Fruit fly (Drosophila melanogaster) whole organism, embryonic: ENCODE measurements around the gene mRpL4.

Experiments used
- Adf1 ChIP-seq: fragments of 200-800 bp; sonication (Bioruptor generic); IDR thresholded peaks from 2 replicates; pipeline ENCODE4 v1.3.6; 2022; ENCODE audit warnings: missing biosample characterization, missing genetic modification characterization
- BEAF-32 ChIP-seq: fragments of 200-800 bp; sonication (Bioruptor generic); optimal IDR thresholded peaks from 3 replicates; lab custom pipeline; 2017; ENCODE audit warnings: missing biosample characterization, missing genetic modification characterization, mild to moderate bottlenecking, moderate library complexity, missing genetic modification reagents
- BtbVII ChIP-seq: fragments of 200-800 bp; sonication (Bioruptor generic); optimal IDR thresholded peaks from 3 replicates; lab custom pipeline; 2017; ENCODE audit warnings: missing biosample characterization, mild to moderate bottlenecking, missing genetic modification characterization
- CG10209 ChIP-seq: fragments of 200-800 bp; sonication (Bioruptor generic); optimal IDR thresholded peaks from 3 replicates; lab custom pipeline; 2017; ENCODE audit warnings: missing biosample characterization, mild to moderate bottlenecking, missing genetic modification characterization, missing genetic modification reagents
- CG1233 ChIP-seq: fragments of 200-800 bp; sonication (Bioruptor generic); optimal IDR thresholded peaks from 4 replicates; lab custom pipeline; 2018; ENCODE audit warnings: missing biosample characterization, mild to moderate bottlenecking, missing genetic modification characterization
- CG12769 ChIP-seq: fragments of 200-800 bp; sonication (Bioruptor generic); optimal IDR thresholded peaks from 2 replicates; lab custom pipeline; 2019; ENCODE audit warnings: missing biosample characterization, mild to moderate bottlenecking, missing genetic modification characterization, moderate library complexity
- CG13296 ChIP-seq: fragments of 200-800 bp; sonication (Bioruptor generic); optimal IDR thresholded peaks from 3 replicates; lab custom pipeline; 2018; ENCODE audit warnings: missing biosample characterization, mild to moderate bottlenecking, missing genetic modification characterization
- CG13775 ChIP-seq: fragments of 200-800 bp; sonication (Bioruptor generic); optimal IDR thresholded peaks from 3 replicates; lab custom pipeline; 2017; ENCODE audit warnings: missing biosample characterization, mild to moderate bottlenecking, missing genetic modification characterization
- CG15696 ChIP-seq: fragments of 200-800 bp; sonication (Bioruptor generic); optimal IDR thresholded peaks from 2 replicates; lab custom pipeline; 2019; ENCODE audit warnings: missing biosample characterization, mild to moderate bottlenecking, missing genetic modification characterization, moderate library complexity
- CG1602 ChIP-seq: fragments of 200-800 bp; sonication (Bioruptor generic); optimal IDR thresholded peaks from 3 replicates; lab custom pipeline; 2016; ENCODE audit warnings: missing biosample characterization, missing genetic modification characterization
- CG16779 ChIP-seq: fragments of 200-800 bp; sonication (Bioruptor generic); IDR thresholded peaks from 2 replicates; pipeline ENCODE4 v1.3.6; 2022; ENCODE audit warnings: missing biosample characterization, missing genetic modification characterization
- CG16813 ChIP-seq: fragments of 200-800 bp; sonication (Bioruptor generic); IDR thresholded peaks from 3 replicates; pipeline ENCODE4 v1.3.6; 2022; ENCODE audit warnings: missing biosample characterization, missing genetic modification characterization; ENCODE audit not compliant: partially characterized antibody
- CG2120 ChIP-seq: fragments of 200-800 bp; sonication (Bioruptor generic); optimal IDR thresholded peaks from 3 replicates; lab custom pipeline; 2016; ENCODE audit warnings: missing biosample characterization, missing genetic modification characterization
- CG43689 ChIP-seq: fragments of 200-800 bp; sonication (Bioruptor generic); IDR thresholded peaks from 2 replicates; pipeline ENCODE4 v1.3.6; 2022; ENCODE audit warnings: missing biosample characterization, missing genetic modification characterization
- CG4854 ChIP-seq: fragments of 200-800 bp; sonication (Bioruptor generic); optimal IDR thresholded peaks from 2 replicates; lab custom pipeline; 2016; ENCODE audit warnings: missing biosample characterization, missing genetic modification characterization, inconsistent platforms
- CG6175 ChIP-seq: fragments of 200-800 bp; sonication (Bioruptor generic); IDR thresholded peaks from 3 replicates; pipeline ENCODE4 v1.3.6; 2022; ENCODE audit warnings: missing biosample characterization, missing genetic modification characterization
- CG6254 ChIP-seq: fragments of 200-800 bp; sonication (Bioruptor generic); optimal IDR thresholded peaks from 3 replicates; lab custom pipeline; 2017; ENCODE audit warnings: mild to moderate bottlenecking, missing biosample characterization, missing genetic modification reagents, missing genetic modification characterization
- CG6272 ChIP-seq: fragments of 200-800 bp; sonication (Bioruptor generic); IDR thresholded peaks from 2 replicates; pipeline ENCODE4 v1.3.6; 2022; ENCODE audit warnings: missing biosample characterization, missing genetic modification characterization
- CG8924 ChIP-seq: fragments of 200-800 bp; optimal IDR thresholded peaks from 3 replicates; lab custom pipeline; 2019; ENCODE audit warnings: missing biosample characterization, mild to moderate bottlenecking, missing genetic modification characterization, moderate library complexity
- CG9437 ChIP-seq: fragments of 200-800 bp; sonication (Bioruptor generic); optimal IDR thresholded peaks from 2 replicates; lab custom pipeline; 2018; ENCODE audit warnings: missing biosample characterization, mild to moderate bottlenecking, missing genetic modification characterization
- CG9609 ChIP-seq: fragments of 200-800 bp; sonication (Bioruptor generic); optimal IDR thresholded peaks from 3 replicates; lab custom pipeline; 2016; ENCODE audit warnings: missing biosample characterization, missing genetic modification characterization
- E2f1 ChIP-seq: fragments of 200-800 bp; sonication (Bioruptor generic); IDR thresholded peaks from 2 replicates; pipeline ENCODE4 v1.3.6; 2022; ENCODE audit warnings: missing biosample characterization, missing genetic modification characterization
- HmgZ ChIP-seq: fragments of 200-800 bp; sonication (Bioruptor generic); optimal IDR thresholded peaks from 2 replicates; lab custom pipeline; 2018; ENCODE audit warnings: missing biosample characterization, mild to moderate bottlenecking, missing genetic modification characterization
- Hmr ChIP-seq: fragments of 200-800 bp; sonication (Bioruptor generic); optimal IDR thresholded peaks from 3 replicates; lab custom pipeline; 2017; ENCODE audit warnings: mild to moderate bottlenecking, missing biosample characterization, missing genetic modification reagents, missing genetic modification characterization
- Hmx ChIP-seq: fragments of 200-800 bp; sonication (Bioruptor generic); optimal IDR thresholded peaks from 2 replicates; lab custom pipeline; 2016; ENCODE audit warnings: missing biosample characterization, missing genetic modification characterization
- Mad ChIP-seq: fragments of 200-800 bp; sonication (Bioruptor generic); optimal IDR thresholded peaks from 2 replicates; lab custom pipeline; 2016; ENCODE audit warnings: missing biosample characterization, missing genetic modification characterization
- NK7.1 ChIP-seq: fragments of 200-800 bp; sonication (Bioruptor generic); optimal IDR thresholded peaks from 3 replicates; lab custom pipeline; 2016; ENCODE audit warnings: missing biosample characterization, missing genetic modification characterization
- PHDP ChIP-seq: fragments of 200-800 bp; sonication (Bioruptor generic); optimal IDR thresholded peaks from 3 replicates; lab custom pipeline; 2018; ENCODE audit warnings: missing biosample characterization, mild to moderate bottlenecking, missing genetic modification characterization, moderate library complexity
- Stat92E ChIP-seq, 3 experiments: fragments of >200 bp in 2 of 3; fragments of 200-800 bp in 1 of 3; sonication (Bioruptor generic) in 1 of 3; optimal IDR thresholded peaks; 2 replicates each; lab custom pipeline; 2017 to 2019; ENCODE audit warnings: missing biosample characterization in 3 of 3, missing genetic modification characterization in 3 of 3, mild to moderate bottlenecking in 1 of 3, moderate library complexity in 1 of 3
- az2 ChIP-seq: fragments of 200-800 bp; sonication (Bioruptor generic); optimal IDR thresholded peaks from 3 replicates; lab custom pipeline; 2016; ENCODE audit warnings: missing biosample characterization, missing genetic modification characterization
- chinmo ChIP-seq: fragments of 200-800 bp; sonication (Bioruptor generic); IDR thresholded peaks from 4 replicates; pipeline ENCODE4 v1.3.6; 2022; ENCODE audit warnings: missing biosample characterization, missing genetic modification characterization; ENCODE audit not compliant: partially characterized antibody
- crp ChIP-seq, 2 experiments: fragments of 200-800 bp; sonication (Bioruptor generic); optimal IDR thresholded peaks; 2 replicates in 1 of 2; 3 replicates in 1 of 2; lab custom pipeline; 2017; ENCODE audit warnings: missing biosample characterization in 2 of 2, missing genetic modification characterization in 2 of 2, mild to moderate bottlenecking in 1 of 2, moderate library complexity in 1 of 2
- dimm ChIP-seq: fragments of 200-800 bp; sonication (Bioruptor generic); IDR thresholded peaks from 2 replicates; pipeline ENCODE4 v1.3.6; 2022; ENCODE audit warnings: missing biosample characterization, missing genetic modification characterization
- fd102C ChIP-seq: fragments of 200-800 bp; sonication (Bioruptor generic); optimal IDR thresholded peaks from 2 replicates; lab custom pipeline; 2018; ENCODE audit warnings: missing biosample characterization, mild to moderate bottlenecking, missing genetic modification characterization, moderate library complexity
- ham ChIP-seq: fragments of 200-800 bp; sonication (Bioruptor generic); IDR thresholded peaks from 2 replicates; pipeline ENCODE4 v1.3.6; 2022; ENCODE audit warnings: missing biosample characterization, missing genetic modification characterization
- hb ChIP-seq: fragments of 200-800 bp; sonication (Bioruptor generic); IDR thresholded peaks from 3 replicates; pipeline ENCODE4 v1.3.6; 2022; ENCODE audit warnings: missing biosample characterization, missing genetic modification characterization; ENCODE audit not compliant: partially characterized antibody
- insv ChIP-seq, 2 experiments: fragments of 200-800 bp; sonication (Bioruptor generic); optimal IDR thresholded peaks; 3 replicates each; lab custom pipeline; 2016 to 2018; ENCODE audit warnings: missing biosample characterization in 2 of 2, missing genetic modification characterization in 2 of 2
- lov ChIP-seq, 2 experiments: fragments of 200-800 bp in 1 of 2; fragments of >200 bp in 1 of 2; sonication (Bioruptor generic) in 1 of 2; IDR thresholded peaks in 1 of 2; optimal IDR thresholded peaks in 1 of 2; 2 replicates in 1 of 2; 3 replicates in 1 of 2; pipeline versions ENCODE4 v1.3.6 to Lab custom; 2017 to 2022; ENCODE audit warnings: missing biosample characterization in 1 of 2, missing genetic modification characterization in 1 of 2
- prd ChIP-seq, 3 experiments: fragments of >200 bp in 2 of 3; fragments of 200-800 bp in 1 of 3; sonication (Bioruptor generic) in 1 of 3; optimal IDR thresholded peaks in 2 of 3; IDR thresholded peaks in 1 of 3; 2 replicates in 2 of 3; 3 replicates in 1 of 3; pipeline versions ENCODE4 v1.3.6 to Lab custom; 2017 to 2022; ENCODE audit warnings: missing biosample characterization in 1 of 3, missing genetic modification characterization in 1 of 3
- ranshi ChIP-seq: fragments of 200-800 bp; sonication (Bioruptor generic); IDR thresholded peaks from 2 replicates; pipeline ENCODE4 v1.3.6; 2022; ENCODE audit warnings: missing biosample characterization, missing genetic modification characterization
- salm ChIP-seq: fragments of 200-800 bp; sonication (Bioruptor generic); optimal IDR thresholded peaks from 2 replicates; lab custom pipeline; 2018; ENCODE audit warnings: missing biosample characterization, mild to moderate bottlenecking, missing genetic modification characterization
- shn ChIP-seq: fragments of 200-800 bp; sonication (Bioruptor generic); optimal IDR thresholded peaks from 3 replicates; lab custom pipeline; 2016; ENCODE audit warnings: missing biosample characterization, missing genetic modification characterization
- slou ChIP-seq: fragments of 200-800 bp; sonication (Bioruptor generic); optimal IDR thresholded peaks from 3 replicates; lab custom pipeline; 2016; ENCODE audit warnings: missing biosample characterization, missing genetic modification characterization
- sug ChIP-seq: fragments of 200-800 bp; optimal IDR thresholded peaks from 2 replicates; lab custom pipeline; 2019; ENCODE audit warnings: missing biosample characterization, mild to moderate bottlenecking, missing genetic modification characterization, moderate library complexity
- ttk ChIP-seq: fragments of 200-800 bp; sonication (Bioruptor generic); IDR thresholded peaks from 2 replicates; pipeline ENCODE4 v2.1.2; 2022; ENCODE audit warnings: missing biosample characterization, missing genetic modification characterization
- unpg ChIP-seq: fragments of 200-800 bp; sonication (Bioruptor generic); optimal IDR thresholded peaks from 3 replicates; lab custom pipeline; 2018; ENCODE audit warnings: missing biosample characterization, mild to moderate bottlenecking, missing genetic modification characterization, moderate library complexity
- usp ChIP-seq: fragments of >200 bp; optimal IDR thresholded peaks from 2 replicates; lab custom pipeline; 2017; ENCODE audit warnings: missing biosample characterization, missing genetic modification characterization

mRpL4 gene

dm6 chr2L:16287602-16288392 is 41.1 kb downstream of the mRpL4 start, which contains the start of the genes crp and pkaap (continued):
- TF ChIP-seq insv (GFP tag; optimal IDR thresholded peaks at IDR 0.05; lab: Kevin White, UChicago) (peak in 1 of 2 experiments; percentile 77), unpg (GFP tag; lab: Kevin White, UChicago) (peak; percentile 74), lov (optimal IDR thresholded peaks at IDR 0.05; lab: Kevin White, UChicago) (no peak), lov (GFP tag; IDR thresholded peaks at IDR 0.05; lab: Robert Waterston, UW) (no peak), CG12769 (tag; lab: Kevin White, UChicago) (no peak), CG2120 (GFP tag; lab: Kevin White, UChicago) (peak; percentile 92), CG4854 (GFP tag; lab: Kevin White, UChicago) (peak; percentile 86), sug (peak; percentile 74), BtbVII (GFP tag; lab: Kevin White, UChicago) (peak; percentile 70), NK7.1 (peak; percentile 65), E2f1 (no peak), ranshi (GFP tag; lab: Robert Waterston, UW) (no peak), Hmr (peak; percentile 91), CG1602 (peak; percentile 85), CG8924 (tag; lab: Kevin White, UChicago) (peak; percentile 49), HmgZ (tag; lab: Kevin White, UChicago) (peak; percentile 78), CG10209 (GFP tag; lab: Kevin White, UChicago) (peak; percentile 71), slou (GFP tag; lab: Kevin White, UChicago) (peak; percentile 86), salm (tag; lab: Kevin White, UChicago) (peak; percentile 40), Mad (peak; percentile 71), prd (optimal IDR thresholded peaks at IDR 0.05; lab: Kevin White, UChicago) (no peak), prd (GFP tag; IDR thresholded peaks at IDR 0.05; lab: Robert Waterston, UW) (no peak), CG6175 (GFP tag; lab: Robert Waterston, UW) (no peak), dimm (GFP tag; lab: Robert Waterston, UW) (no peak), Adf1 (no peak), CG9609 (GFP tag; lab: Kevin White, UChicago) (peak; percentile 75), chinmo (GFP tag; lab: Robert Waterston, UW) (no peak), Stat92E (GFP tag; optimal IDR thresholded peaks at IDR 0.05; lab: Kevin White, UChicago) (peak in 1 of 3 experiments; percentile 84), crp (GFP tag; optimal IDR thresholded peaks at IDR 0.05; lab: Kevin White, UChicago) (peak; percentile 2 to 78), CG16813 (GFP tag; lab: Robert Waterston, UW) (no peak), shn (GFP tag; lab: Kevin White, UChicago) (peak; percentile 88), fd102C (GFP tag; lab: Kevin White, UChicago) (peak; percentile 11), CG43689 (GFP tag; lab: Robert Waterston, UW) (no peak), ttk (GFP tag; lab: Robert Waterston, UW) (no peak), az2 (GFP tag; lab: Kevin White, UChicago) (peak; percentile 82), CG16779 (no peak), CG13296 (GFP tag; lab: Kevin White, UChicago) (peak; percentile 55), hb (GFP tag; lab: Robert Waterston, UW) (no peak), CG9437 (GFP tag; lab: Kevin White, UChicago) (no peak), Hmx (GFP tag; lab: Kevin White, UChicago) (peak; percentile 78), CG6272 (GFP tag; lab: Robert Waterston, UW) (peak; percentile 74), PHDP (tag; lab: Kevin White, UChicago) (peak; percentile 67), CG1233 (GFP tag; lab: Kevin White, UChicago) (peak; percentile 61), ham (GFP tag; lab: Robert Waterston, UW) (no peak), usp (GFP tag; lab: Kevin White, UChicago) (no peak), BEAF-32 (GFP tag; lab: Kevin White, UChicago) (peak; percentile 97), CG15696 (peak; percentile 72), CG6254 (GFP tag; lab: Kevin White, UChicago) (peak; percentile 42), CG13775 (peak; percentile 58)
